Fruit fly (Drosophila melanogaster) whole organism, embryonic: ENCODE results near the gene CG33172.

Experiments
- B-H2 ChIP-seq: fragments of 200-800 bp; sonication (Bioruptor generic); optimal IDR thresholded peaks from 2 replicates; lab custom pipeline; 2018; ENCODE audit warnings: missing biosample characterization, mild to moderate bottlenecking, missing genetic modification characterization
- BEAF-32 ChIP-seq: fragments of 200-800 bp; sonication (Bioruptor generic); optimal IDR thresholded peaks from 3 replicates; lab custom pipeline; 2017; ENCODE audit warnings: missing biosample characterization, missing genetic modification characterization, mild to moderate bottlenecking, moderate library complexity, missing genetic modification reagents
- Bdp1 ChIP-seq: fragments of 200-800 bp; sonication (Bioruptor generic); optimal IDR thresholded peaks from 3 replicates; lab custom pipeline; 2016; ENCODE audit warnings: missing biosample characterization, missing genetic modification characterization
- CG12391 ChIP-seq: fragments of 200-800 bp; sonication (Bioruptor generic); optimal IDR thresholded peaks from 3 replicates; lab custom pipeline; 2018; ENCODE audit warnings: missing biosample characterization, mild to moderate bottlenecking, missing genetic modification characterization, moderate library complexity
- CG12942 ChIP-seq: fragments of 200-800 bp; sonication (Bioruptor generic); optimal IDR thresholded peaks from 3 replicates; lab custom pipeline; 2016; ENCODE audit warnings: missing biosample characterization, missing genetic modification characterization
- CG15269 ChIP-seq: fragments of 200-800 bp; sonication (Bioruptor generic); optimal IDR thresholded peaks from 2 replicates; lab custom pipeline; 2018; ENCODE audit warnings: missing biosample characterization, mild to moderate bottlenecking, missing genetic modification characterization, moderate library complexity
- CG15514 ChIP-seq: fragments of 200-800 bp; sonication (Bioruptor generic); optimal IDR thresholded peaks from 3 replicates; lab custom pipeline; 2017; ENCODE audit warnings: missing biosample characterization, missing genetic modification characterization, mild to moderate bottlenecking, moderate library complexity, missing genetic modification reagents
- CG15696 ChIP-seq: fragments of 200-800 bp; sonication (Bioruptor generic); optimal IDR thresholded peaks from 2 replicates; lab custom pipeline; 2019; ENCODE audit warnings: missing biosample characterization, mild to moderate bottlenecking, missing genetic modification characterization, moderate library complexity
- CG17612 ChIP-seq: fragments of 200-800 bp; sonication (Bioruptor generic); IDR thresholded peaks from 2 replicates; pipeline ENCODE4 v1.3.6; 2022; ENCODE audit warnings: missing biosample characterization, missing genetic modification characterization
- CG2202 ChIP-seq: fragments of 200-800 bp; sonication (Bioruptor generic); optimal IDR thresholded peaks from 2 replicates; lab custom pipeline; 2018; ENCODE audit warnings: missing biosample characterization, mild to moderate bottlenecking, missing genetic modification characterization
- CG3163 ChIP-seq: fragments of 200-800 bp; sonication (Bioruptor generic); optimal IDR thresholded peaks from 3 replicates; lab custom pipeline; 2016; ENCODE audit warnings: missing biosample characterization, missing genetic modification characterization
- CG4854 ChIP-seq: fragments of 200-800 bp; sonication (Bioruptor generic); optimal IDR thresholded peaks from 2 replicates; lab custom pipeline; 2016; ENCODE audit warnings: missing biosample characterization, missing genetic modification characterization, inconsistent platforms
- CG7556 ChIP-seq: fragments of 200-800 bp; sonication (Bioruptor generic); optimal IDR thresholded peaks from 2 replicates; lab custom pipeline; 2017; ENCODE audit warnings: missing biosample characterization, mild to moderate bottlenecking, missing genetic modification characterization
- CG7987 ChIP-seq: fragments of 200-800 bp; sonication (Bioruptor generic); optimal IDR thresholded peaks from 2 replicates; lab custom pipeline; 2018; ENCODE audit warnings: missing biosample characterization, mild to moderate bottlenecking, missing genetic modification characterization, moderate library complexity
- CG8359 ChIP-seq: fragments of 200-800 bp; sonication (Bioruptor generic); optimal IDR thresholded peaks from 2 replicates; lab custom pipeline; 2017; ENCODE audit warnings: missing biosample characterization, mild to moderate bottlenecking, missing genetic modification characterization, borderline replicate concordance
- CG9215 ChIP-seq: fragments of 200-800 bp; sonication (Bioruptor generic); IDR thresholded peaks from 2 replicates; pipeline ENCODE4 v1.3.6; 2022; ENCODE audit warnings: missing biosample characterization, missing genetic modification characterization
- Dfd ChIP-seq, 2 experiments: fragments of >200 bp; optimal IDR thresholded peaks; 2 replicates each; lab custom pipeline; 2017; ENCODE audit warnings: missing biosample characterization in 2 of 2, missing genetic modification characterization in 2 of 2
- E2f1 ChIP-seq: fragments of 200-800 bp; sonication (Bioruptor generic); IDR thresholded peaks from 2 replicates; pipeline ENCODE4 v1.3.6; 2022; ENCODE audit warnings: missing biosample characterization, missing genetic modification characterization
- H15 ChIP-seq: fragments of 200-800 bp; sonication (Bioruptor generic); IDR thresholded peaks from 3 replicates; pipeline ENCODE4 v1.3.6; 2022; ENCODE audit warnings: missing biosample characterization, missing genetic modification characterization
- H2.0 ChIP-seq: fragments of 200-800 bp; sonication (Bioruptor generic); IDR thresholded peaks from 2 replicates; pipeline ENCODE4 v1.3.6; 2022; ENCODE audit warnings: missing biosample characterization, missing genetic modification characterization
- HLH4C ChIP-seq: fragments of 200-800 bp; sonication (Bioruptor generic); IDR thresholded peaks from 3 replicates; pipeline ENCODE4 v1.3.6; 2022; ENCODE audit warnings: missing biosample characterization, missing genetic modification characterization; ENCODE audit not compliant: partially characterized antibody
- HmgD ChIP-seq: fragments of 200-800 bp; sonication (Bioruptor generic); optimal IDR thresholded peaks from 3 replicates; lab custom pipeline; 2016; ENCODE audit warnings: missing biosample characterization, missing genetic modification characterization
- Lpt ChIP-seq: fragments of >200 bp; optimal IDR thresholded peaks from 2 replicates; lab custom pipeline; 2018; ENCODE audit warnings: missing biosample characterization, missing genetic modification characterization
- Mad ChIP-seq: fragments of 200-800 bp; sonication (Bioruptor generic); optimal IDR thresholded peaks from 2 replicates; lab custom pipeline; 2016; ENCODE audit warnings: missing biosample characterization, missing genetic modification characterization
- Nf-YB ChIP-seq: fragments of 200-800 bp; sonication (Bioruptor generic); optimal IDR thresholded peaks from 3 replicates; lab custom pipeline; 2019; ENCODE audit warnings: missing biosample characterization, mild to moderate bottlenecking, missing genetic modification characterization, moderate library complexity
- Poxn ChIP-seq: fragments of 200-800 bp; sonication (Bioruptor generic); IDR thresholded peaks from 2 replicates; pipeline ENCODE4 v1.3.6; 2022; ENCODE audit warnings: missing biosample characterization, missing genetic modification characterization
- Six4 ChIP-seq: fragments of 200-800 bp; sonication (Bioruptor generic); optimal IDR thresholded peaks from 2 replicates; lab custom pipeline; 2016; ENCODE audit warnings: missing biosample characterization, missing genetic modification characterization
- Sox100B ChIP-seq: fragments of 200-800 bp; sonication (Bioruptor generic); optimal IDR thresholded peaks from 3 replicates; lab custom pipeline; 2018; ENCODE audit warnings: missing biosample characterization, mild to moderate bottlenecking, missing genetic modification characterization
- al ChIP-seq: fragments of 200-800 bp; sonication (Bioruptor generic); IDR thresholded peaks from 2 replicates; pipeline ENCODE4 v1.3.6; 2022; ENCODE audit warnings: missing biosample characterization, missing genetic modification characterization
- bbx ChIP-seq: fragments of 200-800 bp; sonication (Bioruptor generic); IDR thresholded peaks from 2 replicates; pipeline ENCODE4 v1.3.6; 2022; ENCODE audit warnings: missing biosample characterization, missing genetic modification characterization; ENCODE audit not compliant: partially characterized antibody
- bigmax ChIP-seq: fragments of 200-800 bp; sonication (Bioruptor generic); optimal IDR thresholded peaks from 2 replicates; lab custom pipeline; 2018; ENCODE audit warnings: missing biosample characterization, mild to moderate bottlenecking, missing genetic modification characterization
- cas ChIP-seq: fragments of 200-800 bp; sonication (Bioruptor generic); IDR thresholded peaks from 2 replicates; pipeline ENCODE4 v1.3.6; 2022; ENCODE audit warnings: missing biosample characterization, missing genetic modification characterization
- chif ChIP-seq, 2 experiments: fragments of 200-800 bp; sonication (Bioruptor generic); optimal IDR thresholded peaks; 3 replicates each; lab custom pipeline; 2016; ENCODE audit warnings: missing biosample characterization in 2 of 2, missing genetic modification characterization in 2 of 2
- croc ChIP-seq: fragments of 200-800 bp; sonication (Bioruptor generic); conservative IDR thresholded peaks from 3 replicates; pipeline ENCODE4 v1.3.6; 2022; ENCODE audit warnings: missing biosample characterization, missing genetic modification characterization
- dan ChIP-seq: fragments of 200-800 bp; sonication (Bioruptor generic); IDR thresholded peaks from 2 replicates; pipeline ENCODE4 v1.3.6; 2022; ENCODE audit warnings: missing biosample characterization, missing genetic modification characterization
- dm ChIP-seq: fragments of 200-800 bp; sonication (Bioruptor generic); optimal IDR thresholded peaks from 3 replicates; lab custom pipeline; 2016; ENCODE audit warnings: missing biosample characterization, missing genetic modification characterization
- grn ChIP-seq: fragments of 200-800 bp; sonication (Bioruptor generic); optimal IDR thresholded peaks from 3 replicates; lab custom pipeline; 2017; ENCODE audit warnings: missing biosample characterization, missing genetic modification characterization
- hbn ChIP-seq: fragments of 200-800 bp; sonication (Bioruptor generic); IDR thresholded peaks from 2 replicates; pipeline ENCODE4 v1.3.6; 2022; ENCODE audit warnings: missing biosample characterization, missing genetic modification characterization; ENCODE audit not compliant: partially characterized antibody
- kah ChIP-seq: fragments of 200-800 bp; sonication (Bioruptor generic); optimal IDR thresholded peaks from 2 replicates; lab custom pipeline; 2018; ENCODE audit warnings: missing biosample characterization, mild to moderate bottlenecking, missing genetic modification characterization
- lola ChIP-seq, 3 experiments: fragments of >200 bp in 2 of 3; fragments of 200-800 bp in 1 of 3; sonication (Bioruptor generic) in 1 of 3; optimal IDR thresholded peaks; 2 replicates each; lab custom pipeline; 2017 to 2019; ENCODE audit warnings: missing biosample characterization in 3 of 3, missing genetic modification characterization in 3 of 3, mild to moderate bottlenecking in 1 of 3, moderate library complexity in 1 of 3
- maf-S ChIP-seq: fragments of 200-800 bp; sonication (Bioruptor generic); optimal IDR thresholded peaks from 2 replicates; lab custom pipeline; 2016; ENCODE audit warnings: missing biosample characterization, missing genetic modification characterization
- nau ChIP-seq: fragments of 200-800 bp; sonication (Bioruptor generic); optimal IDR thresholded peaks from 3 replicates; lab custom pipeline; 2017; ENCODE audit warnings: missing biosample characterization, mild to moderate bottlenecking, missing genetic modification characterization, missing genetic modification reagents
- pita ChIP-seq: fragments of 200-800 bp; sonication (Bioruptor generic); optimal IDR thresholded peaks from 2 replicates; lab custom pipeline; 2017; ENCODE audit warnings: missing biosample characterization, mild to moderate bottlenecking, missing genetic modification characterization
- ro ChIP-seq: fragments of 200-800 bp; sonication (Bioruptor generic); IDR thresholded peaks from 2 replicates; pipeline ENCODE4 v1.3.6; 2022; ENCODE audit warnings: missing biosample characterization, missing genetic modification characterization
- sc ChIP-seq, 3 experiments: fragments of >200 bp in 2 of 3; fragments of 200-800 bp in 1 of 3; sonication (Bioruptor generic) in 1 of 3; optimal IDR thresholded peaks; 2 replicates in 2 of 3; 3 replicates in 1 of 3; lab custom pipeline; 2017; ENCODE audit warnings: mild to moderate bottlenecking in 1 of 3, missing biosample characterization in 1 of 3, missing genetic modification characterization in 1 of 3, missing genetic modification reagents in 1 of 3
- slp2 ChIP-seq: fragments of 200-800 bp; sonication (Bioruptor generic); optimal IDR thresholded peaks from 2 replicates; lab custom pipeline; 2016; ENCODE audit warnings: missing biosample characterization, missing genetic modification characterization
- twi ChIP-seq: fragments of 200-800 bp; optimal IDR thresholded peaks from 2 replicates; lab custom pipeline; 2019; ENCODE audit warnings: missing biosample characterization, mild to moderate bottlenecking, missing genetic modification characterization, moderate library complexity
- wek ChIP-seq: fragments of 200-800 bp; sonication (Bioruptor generic); optimal IDR thresholded peaks from 3 replicates; lab custom pipeline; 2018; ENCODE audit warnings: missing biosample characterization, mild to moderate bottlenecking, missing genetic modification characterization, moderate library complexity
- zen ChIP-seq: fragments of 200-800 bp; sonication (Bioruptor generic); optimal IDR thresholded peaks from 3 replicates; lab custom pipeline; 2018; ENCODE audit warnings: missing biosample characterization, mild to moderate bottlenecking, missing genetic modification characterization, moderate library complexity

CG33172 gene

dm6 chrX:15738890-15739550 is 30.4 kb upstream of the CG33172 start, which contains the start of the genes CG11679 and CG8206 (continued):
- no peak; the same call in 1 of the 2 replicates for TF ChIP-seq al (GFP tag; lab: Robert Waterston, UW)
- no peak for TF ChIP-seq E2f1 (GFP tag; lab: Robert Waterston, UW)
- TF ChIP-seq wek (GFP tag; lab: Kevin White, UChicago), result no peak
- TF ChIP-seq CG2202 (tag; lab: Kevin White, UChicago), result no peak
- TF ChIP-seq Mad (GFP tag; lab: Kevin White, UChicago), result no peak
- no peak for TF ChIP-seq dan (GFP tag; lab: Robert Waterston, UW)
- peak; percentile 55 for TF ChIP-seq BEAF-32 (GFP tag; lab: Kevin White, UChicago)
- TF ChIP-seq CG7556, result no peak
- no peak for TF ChIP-seq chif (GFP tag; optimal IDR thresholded peaks at IDR 0.05; lab: Kevin White, UChicago)
- TF ChIP-seq Lpt (GFP tag; lab: Kevin White, UChicago), result no peak
- no peak for TF ChIP-seq slp2 (GFP tag; lab: Kevin White, UChicago)
- TF ChIP-seq CG15514 (GFP tag; lab: Kevin White, UChicago), result peak; percentile 90
- peak; percentile 1 for TF ChIP-seq B-H2
- TF ChIP-seq H15 (GFP tag; lab: Robert Waterston, UW), result no peak
- TF ChIP-seq CG12942, result peak; percentile 18
- TF ChIP-seq lola (GFP tag; optimal IDR thresholded peaks at IDR 0.05; lab: Kevin White, UChicago), result peak in 1 of 3 experiments; percentile 27
- TF ChIP-seq CG4854 (GFP tag; lab: Kevin White, UChicago), result no peak
- TF ChIP-seq pita, result no peak
- no peak for TF ChIP-seq CG3163 (GFP tag; lab: Kevin White, UChicago)
- no peak for TF ChIP-seq zen
- no peak for TF ChIP-seq Sox100B (GFP tag; lab: Kevin White, UChicago)
- TF ChIP-seq dm (GFP tag; lab: Kevin White, UChicago), result no peak
- peak; percentile 11 for TF ChIP-seq twi (tag; lab: Kevin White, UChicago)
- no peak for TF ChIP-seq Bdp1 (GFP tag; lab: Kevin White, UChicago)
- no peak for TF ChIP-seq hbn (GFP tag; lab: Robert Waterston, UW)
- TF ChIP-seq nau, result no peak
- TF ChIP-seq H2.0 (GFP tag; lab: Robert Waterston, UW), result no peak
- TF ChIP-seq CG8359 (GFP tag; lab: Kevin White, UChicago), result no peak
- TF ChIP-seq Dfd (GFP tag; optimal IDR thresholded peaks at IDR 0.05; lab: Kevin White, UChicago), result no peak
- TF ChIP-seq CG7987 (GFP tag; lab: Kevin White, UChicago), result no peak
- TF ChIP-seq CG15696 (tag; lab: Kevin White, UChicago), result peak; percentile 1
- no peak for TF ChIP-seq croc (GFP tag; lab: Robert Waterston, UW)
- TF ChIP-seq CG17612, result no peak
- peak; percentile 56 for TF ChIP-seq CG9215
- TF ChIP-seq cas (GFP tag; lab: Robert Waterston, UW), result no peak
- TF ChIP-seq Poxn (GFP tag; lab: Robert Waterston, UW), result no peak
- no peak for TF ChIP-seq ro (GFP tag; lab: Robert Waterston, UW)
- peak; percentile 53; the same call in 2 of the 3 replicates for TF ChIP-seq HLH4C (GFP tag; lab: Robert Waterston, UW)
- peak; percentile 44 for TF ChIP-seq CG12391
- no peak for TF ChIP-seq kah (GFP tag; lab: Kevin White, UChicago)
- no peak for TF ChIP-seq Nf-YB (GFP tag; lab: Kevin White, UChicago)
- no peak for TF ChIP-seq Six4 (GFP tag; lab: Kevin White, UChicago)
- TF ChIP-seq grn (GFP tag; lab: Kevin White, UChicago), result no peak
- TF ChIP-seq bbx (GFP tag; lab: Robert Waterston, UW), result peak; percentile 32; the same call in 1 of the 2 replicates
- TF ChIP-seq HmgD (GFP tag; lab: Kevin White, UChicago), result peak; percentile 46
- no peak for TF ChIP-seq maf-S (GFP tag; lab: Kevin White, UChicago)
- TF ChIP-seq bigmax (GFP tag; lab: Kevin White, UChicago), result no peak
- TF ChIP-seq CG15269 (tag; lab: Kevin White, UChicago), result peak; percentile 32
- no peak for TF ChIP-seq sc (optimal IDR thresholded peaks at IDR 0.05; lab: Kevin White, UChicago)
- TF ChIP-seq sc (GFP tag; optimal IDR thresholded peaks at IDR 0.05; lab: Kevin White, UChicago), result no peak
